Fruit fly (Drosophila melanogaster): ENCODE data around the gene CG44532.

CG44532 gene

dm6 chrX:9163110-9163509 lies 1.2 kb downstream of the CG44532 start, which contains the start of gene mei-P26 (continued):
- TF ChIP-seq CG7745 (tag; optimal IDR thresholded peaks at IDR 0.05), result no peak
- TF ChIP-seq zfh2 (GFP tag; optimal IDR thresholded peaks at IDR 0.05), result no peak
- peak; percentile 0 for TF ChIP-seq gfzf (GFP tag; optimal IDR thresholded peaks at IDR 0.05)
- TF ChIP-seq CG8924 (tag; optimal IDR thresholded peaks at IDR 0.05), result no peak
- no peak for TF ChIP-seq tio (GFP tag; optimal IDR thresholded peaks at IDR 0.05)
- no peak for TF ChIP-seq CG11695 (GFP tag; IDR thresholded peaks at IDR 0.05)
- no peak for TF ChIP-seq Hsf (GFP tag; optimal IDR thresholded peaks at IDR 0.05)
- no peak for TF ChIP-seq CG17829 (tag; optimal IDR thresholded peaks at IDR 0.05)
- TF ChIP-seq Hand (GFP tag; optimal IDR thresholded peaks at IDR 0.05), result no peak
- no peak for TF ChIP-seq CG4360 (GFP tag; IDR thresholded peaks at IDR 0.05)
- no peak for TF ChIP-seq slp2 (GFP tag; optimal IDR thresholded peaks at IDR 0.05)
- TF ChIP-seq BEAF-32 (GFP tag; optimal IDR thresholded peaks at IDR 0.05), result peak; percentile 78
- TF ChIP-seq CG12155 (GFP tag; optimal IDR thresholded peaks at IDR 0.05), result no peak
- TF ChIP-seq CG18011 (GFP tag; optimal IDR thresholded peaks at IDR 0.05), result no peak
- no peak for TF ChIP-seq CG9876 (GFP tag; optimal IDR thresholded peaks at IDR 0.05)
- no peak for TF ChIP-seq Six4 (GFP tag; optimal IDR thresholded peaks at IDR 0.05)
- TF ChIP-seq CG18764 (GFP tag; optimal IDR thresholded peaks at IDR 0.05), result no peak
- no peak for TF ChIP-seq lmd (GFP tag; IDR thresholded peaks at IDR 0.05)
- no peak for TF ChIP-seq Nf-YB (GFP tag; optimal IDR thresholded peaks at IDR 0.05)
- no peak for TF ChIP-seq tx (GFP tag; optimal IDR thresholded peaks at IDR 0.05)
- TF ChIP-seq Deaf1 (tag; optimal IDR thresholded peaks at IDR 0.05), result no peak
- no peak for TF ChIP-seq pfk (GFP tag; optimal IDR thresholded peaks at IDR 0.05)
- no peak for TF ChIP-seq CG10543 (GFP tag; optimal IDR thresholded peaks at IDR 0.05)
- TF ChIP-seq CkIIα-i1 (GFP tag; IDR thresholded peaks at IDR 0.05), result no peak
- no peak for TF ChIP-seq CG5245 (GFP tag; optimal IDR thresholded peaks at IDR 0.05)
- no peak for TF ChIP-seq aop (GFP tag; IDR thresholded peaks at IDR 0.05)
- TF ChIP-seq Antp (GFP tag; optimal IDR thresholded peaks at IDR 0.05), result no peak
- TF ChIP-seq CG1233 (GFP tag; optimal IDR thresholded peaks at IDR 0.05), result no peak
- no peak for TF ChIP-seq Elba2 (GFP tag; optimal IDR thresholded peaks at IDR 0.05)
- no peak for TF ChIP-seq Hr51 (GFP tag; optimal IDR thresholded peaks at IDR 0.05)
- no peak for TF ChIP-seq gsb-n (tag; optimal IDR thresholded peaks at IDR 0.05)
- TF ChIP-seq Sry-δ (GFP tag; optimal IDR thresholded peaks at IDR 0.05), result peak; percentile 78
- TF ChIP-seq en (GFP tag; optimal IDR thresholded peaks at IDR 0.05), result no peak
- TF ChIP-seq row (GFP tag; IDR thresholded peaks at IDR 0.05), result peak; percentile 49; the same call in 2 of the 3 replicates
- TF ChIP-seq Mad (GFP tag; optimal IDR thresholded peaks at IDR 0.05), result no peak
- no peak for TF ChIP-seq CG10366 (GFP tag; IDR thresholded peaks at IDR 0.05)
- no peak for TF ChIP-seq vfl (GFP tag; optimal IDR thresholded peaks at IDR 0.05)
- TF ChIP-seq CG8281 (tag; optimal IDR thresholded peaks at IDR 0.05), result no peak
- no peak for TF ChIP-seq Bdp1 (GFP tag; optimal IDR thresholded peaks at IDR 0.05)
- TF ChIP-seq Neu2 (GFP tag; optimal IDR thresholded peaks at IDR 0.05; ENCODE audit: borderline replicate concordance), result no peak
- peak; percentile 38 for TF ChIP-seq CG13894 (tag; optimal IDR thresholded peaks at IDR 0.05)
- no peak for TF ChIP-seq CG10267 (tag; optimal IDR thresholded peaks at IDR 0.05)
- TF ChIP-seq H2.0 (GFP tag; IDR thresholded peaks at IDR 0.05), result no peak
- no peak for TF ChIP-seq CG11504 (tag; optimal IDR thresholded peaks at IDR 0.05)
- TF ChIP-seq ac (GFP tag; optimal IDR thresholded peaks at IDR 0.05), result no peak
- TF ChIP-seq Aef1 (GFP tag; IDR thresholded peaks at IDR 0.05), result no peak
- TF ChIP-seq Mrtf (GFP tag; IDR thresholded peaks at IDR 0.05), result no peak
- peak; percentile 83 for TF ChIP-seq knrl (GFP tag; IDR thresholded peaks at IDR 0.05; ENCODE audit: partially characterized antibody)
- TF ChIP-seq bab2 (GFP tag; optimal IDR thresholded peaks at IDR 0.05), result no peak
- TF ChIP-seq CG7963 (GFP tag; IDR thresholded peaks at IDR 0.05; ENCODE audit: partially characterized antibody), result peak; percentile 84
- TF ChIP-seq pzg (GFP tag; optimal IDR thresholded peaks at IDR 0.05), result peak; percentile 49
- peak; percentile 91 for TF ChIP-seq Bgb (GFP tag; IDR thresholded peaks at IDR 0.05; ENCODE audit: partially characterized antibody)
